Worm (Caenorhabditis elegans): ENCODE measurements around the gene T21E8.6.
A peak's percentile ranks its signal among the peaks of the same experiment; 100 is the strongest.

T21E8.6 gene

DNA sequence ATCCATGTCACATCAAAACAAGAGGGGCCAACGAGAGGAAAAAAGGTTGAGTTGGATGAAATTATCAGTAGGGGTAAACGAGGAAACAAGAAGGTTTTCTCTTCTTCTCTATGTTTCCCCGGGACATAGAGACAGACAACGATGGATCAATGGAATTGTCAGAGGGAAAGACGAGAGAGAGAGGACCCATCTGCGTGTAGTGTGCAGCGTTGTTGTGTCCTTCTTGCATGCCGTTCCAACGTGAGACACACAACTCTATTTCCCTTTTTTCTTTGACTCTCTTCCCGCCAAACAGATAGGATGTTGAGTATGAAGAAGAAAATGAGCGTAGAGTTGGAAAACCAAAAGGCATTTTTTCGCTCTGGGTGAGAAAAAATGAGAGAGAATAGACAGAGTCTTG, 18.9 kb downstream of the T21E8.6 start (continued):
- TF ChIP-seq sox-2 (GFP tag; IDR thresholded peaks at IDR 0.05) (no peak), dmd-4 (tag; optimal IDR thresholded peaks at IDR 0.05; ENCODE audit: borderline replicate concordance) (no peak), unc-55 (GFP tag; optimal IDR thresholded peaks at IDR 0.05) (peak; percentile 71), ceh-45 (GFP tag; IDR thresholded peaks at IDR 0.05) (no peak), ref-2 (tag; optimal IDR thresholded peaks at IDR 0.05) (peak; percentile 51), ceh-9 (tag; optimal IDR thresholded peaks at IDR 0.05) (no peak), ceh-19 (GFP tag; optimal IDR thresholded peaks at IDR 0.05) (no peak), fkh-10 (GFP tag; optimal IDR thresholded peaks at IDR 0.05) (no peak), odd-2 (tag; optimal IDR thresholded peaks at IDR 0.05) (no peak), hlh-8 (tag; optimal IDR thresholded peaks at IDR 0.05) (peak; percentile 30), ama-1 (optimal IDR thresholded peaks at IDR 0.05) (no peak), ceh-6 (GFP tag; optimal IDR thresholded peaks at IDR 0.05) (no peak), pax-1 (tag; optimal IDR thresholded peaks at IDR 0.05) (no peak), hlh-30 (tag; optimal IDR thresholded peaks at IDR 0.05; ENCODE audit: insufficient read depth) (no peak), lim-6 (tag; optimal IDR thresholded peaks at IDR 0.05) (no peak), ttx-3 (tag; optimal IDR thresholded peaks at IDR 0.05) (no peak), rnt-1 (tag; optimal IDR thresholded peaks at IDR 0.05) (peak; percentile 73), dve-1 (tag; optimal IDR thresholded peaks at IDR 0.05) (no peak), sdc-2 (tag; optimal IDR thresholded peaks at IDR 0.05) (no peak), nfya-1 (tag; optimal IDR thresholded peaks at IDR 0.05) (peak; percentile 57), pat-9 (tag; optimal IDR thresholded peaks at IDR 0.05) (no peak), tbx-2 (tag; optimal IDR thresholded peaks at IDR 0.05) (peak; percentile 37), C08G9.2 (tag; optimal IDR thresholded peaks at IDR 0.05) (no peak)

DNA sequence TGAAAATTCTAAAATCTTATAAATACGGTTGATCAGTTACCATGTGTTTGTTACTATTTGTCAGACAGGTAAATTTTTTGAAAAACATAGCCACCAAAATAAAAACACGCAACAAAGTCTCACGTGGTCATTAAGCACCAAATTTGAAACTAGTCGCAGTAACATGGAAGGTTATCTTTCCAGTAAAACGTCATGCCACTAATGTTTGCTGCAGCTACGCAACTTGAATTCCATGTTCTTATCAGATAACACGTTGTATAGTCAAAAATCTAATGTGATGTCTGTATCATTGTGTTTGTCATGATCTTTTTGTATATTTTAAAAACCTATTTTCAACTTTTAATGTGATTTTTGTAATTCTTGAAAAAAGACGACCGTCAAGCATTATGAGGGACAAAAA, 19.7 kb downstream of the T21E8.6 start:
- TF ChIP-seq elt-2 (tag; optimal IDR thresholded peaks at IDR 0.05) (peak; percentile 48), ttx-3 (tag; optimal IDR thresholded peaks at IDR 0.05) (no peak)

DNA sequence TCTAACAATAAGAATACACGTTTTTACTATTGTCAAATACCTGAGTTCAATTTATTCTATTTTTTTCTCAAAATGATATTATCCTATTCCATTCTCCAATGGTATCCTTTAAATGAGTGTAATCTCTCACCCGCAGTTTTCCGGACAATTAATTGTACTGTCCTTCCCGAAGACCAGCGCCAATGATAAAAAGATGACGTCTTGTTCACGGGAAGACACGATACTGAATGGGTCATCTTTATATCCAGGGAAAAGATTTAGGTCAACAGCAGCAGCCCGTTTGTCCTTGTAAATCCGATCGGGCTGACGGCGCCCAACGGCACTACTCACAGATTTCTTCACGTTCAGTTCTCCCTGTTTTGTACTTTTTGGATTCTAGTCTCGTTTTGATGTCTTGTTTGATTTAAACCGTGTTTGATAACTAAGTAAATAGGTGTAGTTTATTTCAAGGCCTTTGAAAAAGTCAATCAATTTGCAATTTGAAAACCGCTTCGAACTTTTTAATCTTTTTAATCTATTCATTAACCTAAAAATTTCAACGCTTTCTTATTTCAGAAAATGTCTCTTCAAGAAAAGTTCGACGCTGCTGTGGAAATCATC, 20.7 kb downstream of the T21E8.6 start, which contains the start of gene acbp-3:
TSS of gene acbp-3 (plus strand) at position 550 of the 600 bp plus-strand sequence.
- no peak for TF ChIP-seq ceh-19 (GFP tag; optimal IDR thresholded peaks at IDR 0.05)
- TF ChIP-seq sox-4 (tag; optimal IDR thresholded peaks at IDR 0.05), result no peak
- TF ChIP-seq hlh-15 (tag; optimal IDR thresholded peaks at IDR 0.05), result no peak
- TF ChIP-seq ceh-34 (tag; optimal IDR thresholded peaks at IDR 0.05), result no peak
- no peak for TF ChIP-seq syd-9 (tag; optimal IDR thresholded peaks at IDR 0.05)
- TF ChIP-seq nhr-232 (tag; optimal IDR thresholded peaks at IDR 0.05), result no peak
- TF ChIP-seq pat-9 (tag; optimal IDR thresholded peaks at IDR 0.05), result no peak
- no peak for TF ChIP-seq gmeb-2 (tag; optimal IDR thresholded peaks at IDR 0.05)
- no peak for TF ChIP-seq rnt-1 (tag; optimal IDR thresholded peaks at IDR 0.05)
- no peak for TF ChIP-seq ttx-3 (tag; optimal IDR thresholded peaks at IDR 0.05)
- no peak for TF ChIP-seq F13H6.1 (tag; optimal IDR thresholded peaks at IDR 0.05)
- no peak for TF ChIP-seq ama-1 (optimal IDR thresholded peaks at IDR 0.05)
- TF ChIP-seq T23F11.4 (GFP tag; optimal IDR thresholded peaks at IDR 0.05), result no peak
- no peak for TF ChIP-seq fkh-10 (GFP tag; optimal IDR thresholded peaks at IDR 0.05)
- no peak for TF ChIP-seq unc-3 (GFP tag; conservative IDR thresholded peaks at IDR 0.05)
- TF ChIP-seq unc-3 (tag; optimal IDR thresholded peaks at IDR 0.05), result no peak
- TF ChIP-seq ceh-48 (tag; optimal IDR thresholded peaks at IDR 0.05), result no peak
- no peak for TF ChIP-seq lim-6 (tag; optimal IDR thresholded peaks at IDR 0.05)
- no peak for TF ChIP-seq tbx-2 (tag; optimal IDR thresholded peaks at IDR 0.05)

DNA sequence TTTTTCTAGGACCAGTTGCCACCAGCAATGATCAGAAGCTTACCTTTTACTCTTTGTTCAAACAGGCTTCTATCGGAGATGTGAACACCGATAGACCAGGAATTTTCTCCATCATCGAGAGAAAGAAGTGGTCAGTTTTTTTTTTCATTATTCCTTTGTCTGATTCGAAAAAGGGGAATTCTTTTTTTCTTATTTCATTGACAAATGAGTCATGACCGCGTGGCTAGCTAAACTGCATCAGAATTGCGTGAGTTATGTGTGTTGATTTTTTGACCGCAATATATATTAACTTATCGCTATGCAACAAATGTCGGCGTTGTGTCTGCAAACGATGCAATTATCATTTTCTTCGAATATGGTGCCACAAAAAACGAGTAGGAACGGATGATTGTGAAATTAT, 21.3 kb downstream of the T21E8.6 start:
- TF ChIP-seq elt-2 (tag; optimal IDR thresholded peaks at IDR 0.05) (no peak), sox-4 (tag; optimal IDR thresholded peaks at IDR 0.05) (no peak), ama-1 (optimal IDR thresholded peaks at IDR 0.05) (no peak), K02D7.2 (tag; optimal IDR thresholded peaks at IDR 0.05) (no peak), pag-3 (tag; optimal IDR thresholded peaks at IDR 0.05; ENCODE audit: borderline replicate concordance) (no peak)

Measured in whole organism, late embryonic.